Worm (Caenorhabditis elegans) whole organism, young adult: ENCODE data around the gene nhr-175.

ENCODE experiments used
- B0019.2 ChIP-seq: fragments of 200-800 bp; sonication (Bioruptor generic); conservative IDR thresholded peaks from 2 replicates; pipeline ENCODE4 v1.3.6; 2022; ENCODE audit warnings: missing genetic modification reagents, missing genetic modification characterization, missing compliant biosample characterization
- B0035.1 ChIP-seq: sonication (generic microtip); optimal IDR thresholded peaks from 2 replicates; lab custom pipeline; 2016; ENCODE audit warnings: missing genetic modification characterization, mild to moderate bottlenecking, missing compliant biosample characterization, missing genotype, missing genetic modification reagents
- B0261.1 ChIP-seq: sonication (generic microtip); optimal IDR thresholded peaks from 2 replicates; lab custom pipeline; 2016; ENCODE audit warnings: mild to moderate bottlenecking, missing genetic modification characterization, moderate library complexity, missing compliant biosample characterization
- B0336.3 ChIP-seq: fragments of 200-800 bp; sonication (Bioruptor generic); IDR thresholded peaks from 2 replicates; pipeline ENCODE4 v1.3.6; 2022; ENCODE audit warnings: missing genetic modification characterization, missing compliant biosample characterization
- D2030.7 ChIP-seq: fragments of 200-800 bp; sonication (Bioruptor generic); IDR thresholded peaks from 2 replicates; pipeline ENCODE4 v1.3.6; 2022; ENCODE audit warnings: missing genetic modification reagents, missing genetic modification characterization, missing compliant biosample characterization
- F10E7.11 ChIP-seq: sonication (generic microtip); optimal IDR thresholded peaks from 2 replicates; lab custom pipeline; 2017; ENCODE audit warnings: mild to moderate bottlenecking, missing genetic modification characterization, moderate library complexity, missing compliant biosample characterization
- F37B4.10 ChIP-seq: fragments of 200-800 bp; sonication (Bioruptor generic); IDR thresholded peaks from 2 replicates; pipeline ENCODE4 v1.3.6; 2022; ENCODE audit warnings: missing genetic modification characterization, missing compliant biosample characterization
- F39B2.1 ChIP-seq: fragments of 200-800 bp; sonication (Bioruptor generic); IDR thresholded peaks from 2 replicates; pipeline ENCODE4 v1.3.6; 2022; ENCODE audit warnings: missing genetic modification reagents, missing genetic modification characterization, missing compliant biosample characterization
- F52B5.7 ChIP-seq: sonication (generic microtip); optimal IDR thresholded peaks from 2 replicates; lab custom pipeline; 2016; ENCODE audit warnings: mild to moderate bottlenecking, missing genetic modification characterization, missing compliant biosample characterization
- F57C9.4 ChIP-seq: sonication (generic microtip); optimal IDR thresholded peaks from 2 replicates; lab custom pipeline; 2017; ENCODE audit warnings: mild to moderate bottlenecking, missing genetic modification characterization, missing compliant biosample characterization
- Y56A3A.18 ChIP-seq: fragments of 200-800 bp; sonication (Bioruptor generic); IDR thresholded peaks from 2 replicates; pipeline ENCODE4 v1.3.6; 2022; ENCODE audit warnings: missing genetic modification reagents, missing genetic modification characterization, missing compliant biosample characterization
- Y95B8A.8 ChIP-seq: fragments of 200-800 bp; sonication (Bioruptor generic); IDR thresholded peaks from 2 replicates; pipeline ENCODE4 v1.3.6; 2022; ENCODE audit warnings: missing genetic modification reagents, missing genetic modification characterization, missing compliant biosample characterization
- akir-1 ChIP-seq: fragments of 200-800 bp; sonication (Bioruptor generic); optimal IDR thresholded peaks from 2 replicates; lab custom pipeline; 2018; ENCODE audit warnings: mild to moderate bottlenecking, missing genetic modification characterization, moderate library complexity, missing compliant biosample characterization
- ama-1 ChIP-seq, 3 experiments: fragments of 150-350 bp in 1 of 3; sonication (generic microtip) in 2 of 3; optimal IDR thresholded peaks; 2 replicates each; lab custom pipeline; 2014 to 2018; ENCODE audit warnings: missing biosample characterization in 2 of 3, missing genetic modification characterization in 2 of 3, missing genetic modification reagents in 2 of 3
- athp-1 ChIP-seq: sonication (generic microtip); optimal IDR thresholded peaks from 2 replicates; lab custom pipeline; 2017; ENCODE audit warnings: mild to moderate bottlenecking, missing genetic modification characterization, missing compliant biosample characterization
- attf-3 ChIP-seq: fragments of 200-800 bp; sonication (Bioruptor generic); conservative IDR thresholded peaks from 2 replicates; pipeline ENCODE4 v1.3.6; 2022; ENCODE audit warnings: missing genetic modification reagents, missing genetic modification characterization, missing compliant biosample characterization
- cebp-1 ChIP-seq, 2 experiments: fragments of 200-800 bp in 1 of 2; sonication (Bioruptor generic) in 1 of 2; sonication (generic microtip) in 1 of 2; IDR thresholded peaks in 1 of 2; optimal IDR thresholded peaks in 1 of 2; 2 replicates each; pipeline versions ENCODE4 v1.3.6 to Lab custom; 2017 to 2022; ENCODE audit warnings: missing compliant biosample characterization in 2 of 2, missing genetic modification characterization in 2 of 2, mild to moderate bottlenecking in 1 of 2, missing genetic modification reagents in 1 of 2, moderate library complexity in 1 of 2
- cebp-2 ChIP-seq: fragments of 200-800 bp; sonication (Bioruptor generic); IDR thresholded peaks from 2 replicates; pipeline ENCODE4 v1.3.6; 2022; ENCODE audit warnings: missing genetic modification characterization, missing compliant biosample characterization
- ceh-100 ChIP-seq: fragments of 200-800 bp; sonication (Bioruptor generic); IDR thresholded peaks from 2 replicates; pipeline ENCODE4 v1.3.6; 2022; ENCODE audit warnings: missing genetic modification reagents, missing genetic modification characterization, missing compliant biosample characterization
- ceh-27 ChIP-seq: fragments of 200-800 bp; sonication (Bioruptor generic); optimal IDR thresholded peaks from 2 replicates; lab custom pipeline; 2018; ENCODE audit warnings: mild to moderate bottlenecking, missing genetic modification characterization, moderate library complexity, missing compliant biosample characterization
- ceh-91 ChIP-seq: fragments of 200-800 bp; sonication (Bioruptor generic); IDR thresholded peaks from 2 replicates; pipeline ENCODE4 v1.3.6; 2022; ENCODE audit warnings: missing genetic modification reagents, missing genetic modification characterization, missing compliant biosample characterization
- dox-1 ChIP-seq: fragments of 200-800 bp; sonication (Bioruptor generic); IDR thresholded peaks from 2 replicates; pipeline ENCODE4 v1.3.6; 2022; ENCODE audit warnings: missing genetic modification reagents, missing genetic modification characterization, missing compliant biosample characterization
- dpff-1 ChIP-seq: sonication (generic microtip); optimal IDR thresholded peaks from 2 replicates; lab custom pipeline; 2017; ENCODE audit warnings: mild to moderate bottlenecking, missing genetic modification characterization, missing compliant biosample characterization
- egrh-3 ChIP-seq: fragments of 200-800 bp; sonication (Bioruptor generic); IDR thresholded peaks from 2 replicates; pipeline ENCODE4 v1.3.6; 2022; ENCODE audit warnings: missing genetic modification reagents, missing genetic modification characterization, missing compliant biosample characterization
- fkh-3 ChIP-seq: sonication (generic microtip); optimal IDR thresholded peaks from 2 replicates; lab custom pipeline; 2016; ENCODE audit warnings: mild to moderate bottlenecking, missing genetic modification characterization, missing compliant biosample characterization
- him-1 ChIP-seq: sonication (generic microtip); optimal IDR thresholded peaks from 2 replicates; lab custom pipeline; 2016; ENCODE audit warnings: missing genotype, missing genetic modification reagents, missing genetic modification characterization, missing compliant biosample characterization
- hlh-26 ChIP-seq: fragments of 200-800 bp; sonication (Bioruptor generic); conservative IDR thresholded peaks from 2 replicates; pipeline ENCODE4 v1.3.6; 2022; ENCODE audit warnings: missing genetic modification reagents, missing genetic modification characterization, missing compliant biosample characterization
- lag-1 ChIP-seq: fragments of 200-800 bp; sonication (Bioruptor generic); IDR thresholded peaks from 2 replicates; pipeline ENCODE4 v1.3.6; 2022; ENCODE audit warnings: missing genetic modification reagents, missing genetic modification characterization, missing compliant biosample characterization
- let-607 ChIP-seq, 2 experiments: fragments of 200-800 bp in 1 of 2; sonication (Bioruptor generic) in 1 of 2; sonication (generic microtip) in 1 of 2; optimal IDR thresholded peaks; 2 replicates each; lab custom pipeline; 2016 to 2018; ENCODE audit warnings: mild to moderate bottlenecking in 2 of 2, missing compliant biosample characterization in 2 of 2, missing genetic modification characterization in 2 of 2, moderate library complexity in 2 of 2, missing genotype in 1 of 2
- lin-35 ChIP-seq, 3 experiments: fragments of 150-350 bp in 2 of 3; sonication (generic microtip) in 1 of 3; optimal IDR thresholded peaks; 2 replicates each; lab custom pipeline; 2014 to 2018; ENCODE audit warnings: missing biosample characterization in 3 of 3, missing genetic modification characterization in 3 of 3, missing genetic modification reagents in 3 of 3
- lin-54 ChIP-seq: fragments of 200-800 bp; sonication (Bioruptor generic); optimal IDR thresholded peaks from 2 replicates; lab custom pipeline; 2018; ENCODE audit warnings: mild to moderate bottlenecking, missing genetic modification characterization, missing compliant biosample characterization
- lir-1 ChIP-seq: fragments of 200-800 bp; sonication (Bioruptor generic); conservative IDR thresholded peaks from 2 replicates; pipeline ENCODE4 v1.3.6; 2022; ENCODE audit warnings: missing genetic modification reagents, missing genetic modification characterization, missing compliant biosample characterization
- lsy-27 ChIP-seq: sonication (generic microtip); optimal IDR thresholded peaks from 2 replicates; lab custom pipeline; 2017; ENCODE audit warnings: missing genetic modification characterization, mild to moderate bottlenecking, missing compliant biosample characterization, antibody characterized with exemption, missing genotype, borderline replicate concordance; ENCODE audit not compliant: insufficient read depth
- madf-3 ChIP-seq: fragments of 200-800 bp; sonication (Bioruptor generic); IDR thresholded peaks from 2 replicates; pipeline ENCODE4 v1.3.6; 2022; ENCODE audit warnings: missing genetic modification reagents, missing genetic modification characterization, missing compliant biosample characterization
- mes-4 ChIP-seq: sonication (generic microtip); optimal IDR thresholded peaks from 2 replicates; lab custom pipeline; 2016; ENCODE audit warnings: missing genotype, missing genetic modification characterization, missing compliant biosample characterization
- nfya-2 ChIP-seq: fragments of 200-800 bp; sonication (Bioruptor generic); IDR thresholded peaks from 2 replicates; pipeline ENCODE4 v1.3.6; 2022; ENCODE audit warnings: missing genetic modification reagents, missing genetic modification characterization, missing compliant biosample characterization
- nhr-179 ChIP-seq: sonication (generic microtip); optimal IDR thresholded peaks from 2 replicates; lab custom pipeline; 2016; ENCODE audit warnings: mild to moderate bottlenecking, missing genetic modification characterization, missing compliant biosample characterization
- pbrm-1 ChIP-seq: fragments of 200-800 bp; sonication (Bioruptor generic); IDR thresholded peaks from 2 replicates; pipeline ENCODE4 v1.3.6; 2022; ENCODE audit warnings: missing genetic modification reagents, missing genetic modification characterization, missing compliant biosample characterization
- pha-4 ChIP-seq: fragments of 150-350 bp; sonication (generic microtip); optimal IDR thresholded peaks from 2 replicates; lab custom pipeline; 2014; ENCODE audit warnings: missing biosample characterization, missing genetic modification reagents, missing genetic modification characterization
- repo-1 ChIP-seq: sonication (generic microtip); optimal IDR thresholded peaks from 2 replicates; lab custom pipeline; 2017; ENCODE audit warnings: mild to moderate bottlenecking, missing genetic modification characterization, missing compliant biosample characterization
- somi-1 ChIP-seq: fragments of 200-800 bp; sonication (Bioruptor generic); optimal IDR thresholded peaks from 2 replicates; lab custom pipeline; 2018; ENCODE audit warnings: mild to moderate bottlenecking, missing genetic modification characterization, missing compliant biosample characterization
- sptf-2 ChIP-seq: fragments of 200-800 bp; sonication (Bioruptor generic); optimal IDR thresholded peaks from 2 replicates; lab custom pipeline; 2018; ENCODE audit warnings: mild to moderate bottlenecking, missing genetic modification characterization, missing compliant biosample characterization
- tlf-1 ChIP-seq: fragments of 200-800 bp; sonication (Bioruptor generic); optimal IDR thresholded peaks from 2 replicates; lab custom pipeline; 2018; ENCODE audit warnings: mild to moderate bottlenecking, missing genetic modification characterization, missing compliant biosample characterization
- zim-3 ChIP-seq: sonication (generic microtip); optimal IDR thresholded peaks from 2 replicates; lab custom pipeline; 2017; ENCODE audit warnings: mild to moderate bottlenecking, missing genetic modification characterization, moderate library complexity, missing compliant biosample characterization
- ztf-28 ChIP-seq: fragments of 200-800 bp; sonication (Bioruptor generic); IDR thresholded peaks from 2 replicates; pipeline ENCODE4 v1.3.6; 2022; ENCODE audit warnings: missing genetic modification reagents, missing genetic modification characterization, missing compliant biosample characterization

Gene nhr-175

DNA sequence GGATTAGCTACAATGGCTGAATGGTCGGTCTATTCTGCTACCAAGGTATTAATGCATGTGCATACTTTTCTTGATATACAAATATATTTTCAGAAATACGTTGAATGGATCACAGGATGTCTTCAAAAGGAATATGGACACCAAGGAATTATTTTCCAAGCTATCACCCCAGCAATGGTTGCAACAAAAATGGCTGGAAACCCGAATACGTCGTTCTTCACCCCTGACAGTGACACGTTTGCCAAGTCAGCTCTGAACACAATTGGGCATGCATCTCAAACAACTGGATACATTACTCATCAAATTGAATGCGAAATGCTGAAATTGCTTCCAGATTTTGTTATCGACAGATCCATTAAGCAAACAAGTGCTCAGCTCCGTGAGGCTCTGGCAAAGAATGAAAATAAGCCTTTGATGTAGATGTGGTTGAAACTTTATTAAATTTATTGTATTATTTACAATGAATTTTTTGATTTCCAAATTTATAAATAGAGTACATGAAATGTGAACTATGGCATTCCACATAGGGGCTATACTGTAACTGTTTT is 41.1 kb downstream of the nhr-175 start (continued):
- peak; percentile 91 for TF ChIP-seq ama-1 (optimal IDR thresholded peaks at IDR 0.05; lab: Kevin White, UChicago)
- TF ChIP-seq ama-1 (GFP tag; optimal IDR thresholded peaks at IDR 0.05; lab: Kevin White, UChicago): no peak
- no peak for TF ChIP-seq fkh-3 (tag; lab: Kevin White, UChicago)
- no peak for TF ChIP-seq F39B2.1 (GFP tag; lab: Robert Waterston, UW)
- no peak for TF ChIP-seq mes-4 (tag; lab: Kevin White, UChicago)
- no peak for TF ChIP-seq dpff-1
- TF ChIP-seq ceh-27: peak; percentile 41
- peak; percentile 65 for TF ChIP-seq F10E7.11
- TF ChIP-seq sptf-2 (GFP tag; lab: Kevin White, UChicago): no peak
- TF ChIP-seq lsy-27 (tag; lab: Kevin White, UChicago): no peak
- no peak for TF ChIP-seq nfya-2 (GFP tag; lab: Robert Waterston, UW)
- 0 out of 2 replicates have a peak, but pooled peaks have one; percentile 58 for TF ChIP-seq cebp-2 (GFP tag; lab: Robert Waterston, UW)
- peak; percentile 54; the same call in 1 of the 2 replicates for TF ChIP-seq ceh-100 (GFP tag; lab: Robert Waterston, UW)
- no peak; the same call in 1 of the 2 replicates for TF ChIP-seq B0019.2 (GFP tag; lab: Robert Waterston, UW)
- peak; percentile 4 to 34 for TF ChIP-seq let-607 (tag; optimal IDR thresholded peaks at IDR 0.05; lab: Kevin White, UChicago)
- peak; percentile 91 for TF ChIP-seq tlf-1 (GFP tag; lab: Kevin White, UChicago)
- no peak for TF ChIP-seq him-1
- peak; percentile 63 for TF ChIP-seq lin-54 (GFP tag; lab: Kevin White, UChicago)
- TF ChIP-seq egrh-3 (GFP tag; lab: Robert Waterston, UW): no peak
- peak; percentile 69 for TF ChIP-seq madf-3 (GFP tag; lab: Robert Waterston, UW)
- 0 out of 2 replicates have a peak, but pooled peaks have one; percentile 69 for TF ChIP-seq lag-1 (GFP tag; lab: Robert Waterston, UW)
- TF ChIP-seq somi-1: peak; percentile 88
- TF ChIP-seq akir-1 (GFP tag; lab: Kevin White, UChicago): no peak
- TF ChIP-seq lir-1 (GFP tag; lab: Robert Waterston, UW): peak; percentile 73
- peak; percentile 16 for TF ChIP-seq zim-3 (tag; lab: Kevin White, UChicago)
- peak; percentile 93; the same call in 1 of the 2 replicates for TF ChIP-seq F37B4.10 (GFP tag; lab: Robert Waterston, UW)
- no peak for TF ChIP-seq ceh-91 (GFP tag; lab: Robert Waterston, UW)
- no peak for TF ChIP-seq nhr-179 (tag; lab: Kevin White, UChicago)
- peak; percentile 78 for TF ChIP-seq F57C9.4
- no peak for TF ChIP-seq hlh-26 (GFP tag; lab: Robert Waterston, UW)
- no peak; the same call in 1 of the 2 replicates for TF ChIP-seq D2030.7
- peak; percentile 61; the same call in 1 of the 2 replicates for TF ChIP-seq pbrm-1 (GFP tag; lab: Robert Waterston, UW)
- peak; percentile 55 for TF ChIP-seq pha-4 (tag; lab: Kevin White, UChicago)
- peak; percentile 98 for TF ChIP-seq repo-1
- TF ChIP-seq F52B5.7 (tag; lab: Kevin White, UChicago): peak; percentile 92
- peak; percentile 69 for TF ChIP-seq B0035.1 (tag; lab: Kevin White, UChicago)
- TF ChIP-seq, all 124 proteins: peak for 69

DNA sequence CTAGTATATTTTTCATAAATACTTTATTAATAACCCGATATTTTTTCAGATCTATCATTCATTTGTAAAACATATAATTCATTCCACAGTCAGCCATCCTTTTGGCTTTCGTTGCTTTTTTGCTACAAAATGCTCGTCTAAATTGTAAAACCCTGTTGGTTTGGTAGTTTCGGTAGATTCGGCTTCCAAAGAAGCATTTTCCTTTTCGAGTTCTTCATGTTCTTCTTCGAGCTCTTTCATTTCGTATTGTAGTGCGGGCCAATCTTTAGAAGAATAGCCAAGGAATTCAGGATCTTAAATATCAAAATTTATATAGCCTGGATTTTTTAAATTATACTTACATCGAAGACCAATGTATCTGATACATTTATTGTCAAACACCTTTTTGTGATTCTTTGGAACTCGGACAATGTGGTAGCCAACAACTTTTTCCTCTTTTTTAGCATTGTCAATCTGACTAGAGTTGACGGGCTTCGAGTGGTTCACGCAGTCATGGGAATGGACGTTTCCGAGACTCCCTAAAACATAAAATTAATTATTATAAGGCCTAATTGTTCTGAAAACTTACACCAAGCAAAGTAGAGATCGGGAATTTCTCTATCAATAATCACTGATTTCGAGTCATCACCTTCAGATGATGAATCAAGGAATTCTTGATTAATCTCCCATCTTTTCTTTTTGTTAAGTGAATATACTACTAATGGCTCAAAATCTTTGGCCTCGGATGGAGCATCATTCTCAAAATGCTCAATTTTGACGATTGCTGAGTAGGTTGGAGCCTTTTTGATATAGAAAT is 41.8 kb downstream of the nhr-175 start:
- TF ChIP-seq Y95B8A.8 (GFP tag; lab: Robert Waterston, UW) (peak; percentile 71; the same call in 1 of the 2 replicates), attf-3 (GFP tag; lab: Robert Waterston, UW) (0 out of 2 replicates have a peak, but pooled peaks have one; percentile 8), nhr-179 (tag; lab: Kevin White, UChicago) (no peak), lin-35 (GFP tag; optimal IDR thresholded peaks at IDR 0.05; lab: Kevin White, UChicago) (peak in 1 of 3 experiments; percentile 39), B0336.3 (GFP tag; lab: Robert Waterston, UW) (peak; percentile 15), dox-1 (GFP tag; lab: Robert Waterston, UW) (peak; percentile 57), cebp-1 (GFP tag; IDR thresholded peaks at IDR 0.05; lab: Robert Waterston, UW) (no peak), cebp-1 (tag; optimal IDR thresholded peaks at IDR 0.05; lab: Kevin White, UChicago) (peak; percentile 29), athp-1 (tag; lab: Kevin White, UChicago) (peak; percentile 1), ztf-28 (peak; percentile 33; the same call in 1 of the 2 replicates), Y56A3A.18 (GFP tag; lab: Robert Waterston, UW) (peak; percentile 7; the same call in 1 of the 2 replicates), B0261.1 (no peak)
